Fruit fly (Drosophila melanogaster) whole organism, embryonic: ENCODE results near the gene Sam-S.
A peak's percentile ranks its signal among the peaks of the same experiment; 100 is the strongest.

Experiments
- BtbVII ChIP-seq: fragments of 200-800 bp; sonication (Bioruptor generic); optimal IDR thresholded peaks from 3 replicates; lab custom pipeline; 2017; ENCODE audit warnings: missing biosample characterization, mild to moderate bottlenecking, missing genetic modification characterization
- CG10366 ChIP-seq: fragments of 200-800 bp; sonication (Bioruptor generic); IDR thresholded peaks from 2 replicates; pipeline ENCODE4 v1.3.6; 2022; ENCODE audit warnings: missing biosample characterization, missing genetic modification characterization
- CG10543 ChIP-seq: fragments of 200-800 bp; sonication (Bioruptor generic); optimal IDR thresholded peaks from 3 replicates; lab custom pipeline; 2017; ENCODE audit warnings: missing biosample characterization, mild to moderate bottlenecking, missing genetic modification characterization, moderate library complexity
- CG14710 ChIP-seq: fragments of 200-800 bp; sonication (Bioruptor generic); optimal IDR thresholded peaks from 3 replicates; lab custom pipeline; 2019; ENCODE audit warnings: missing biosample characterization, mild to moderate bottlenecking, missing genetic modification characterization, moderate library complexity
- CG15479 ChIP-seq: fragments of 200-800 bp; sonication (Bioruptor generic); optimal IDR thresholded peaks from 3 replicates; lab custom pipeline; 2019; ENCODE audit warnings: missing biosample characterization, mild to moderate bottlenecking, missing genetic modification characterization, moderate library complexity
- CG17328 ChIP-seq: fragments of 200-800 bp; sonication (Bioruptor generic); IDR thresholded peaks from 2 replicates; pipeline ENCODE4 v1.3.6; 2022; ENCODE audit warnings: missing biosample characterization, missing genetic modification characterization
- CG17829 ChIP-seq: fragments of 200-800 bp; optimal IDR thresholded peaks from 2 replicates; lab custom pipeline; 2019; ENCODE audit warnings: missing biosample characterization, mild to moderate bottlenecking, missing genetic modification characterization, moderate library complexity
- CG18262 ChIP-seq: fragments of 200-800 bp; optimal IDR thresholded peaks from 3 replicates; lab custom pipeline; 2019; ENCODE audit warnings: missing biosample characterization, mild to moderate bottlenecking, missing genetic modification characterization, moderate library complexity
- CG2116 ChIP-seq: fragments of 200-800 bp; sonication (Bioruptor generic); optimal IDR thresholded peaks from 3 replicates; lab custom pipeline; 2018; ENCODE audit warnings: missing biosample characterization, mild to moderate bottlenecking, missing genetic modification characterization
- CG2202 ChIP-seq: fragments of 200-800 bp; sonication (Bioruptor generic); optimal IDR thresholded peaks from 2 replicates; lab custom pipeline; 2018; ENCODE audit warnings: missing biosample characterization, mild to moderate bottlenecking, missing genetic modification characterization
- CG2889 ChIP-seq: fragments of 200-800 bp; sonication (Bioruptor generic); IDR thresholded peaks from 3 replicates; pipeline ENCODE4 v1.3.6; 2022; ENCODE audit warnings: missing biosample characterization, missing genetic modification characterization
- CG3838 ChIP-seq: fragments of 200-800 bp; sonication (Bioruptor generic); optimal IDR thresholded peaks from 3 replicates; lab custom pipeline; 2016; ENCODE audit warnings: missing biosample characterization, missing genetic modification characterization
- CG6654 ChIP-seq: fragments of 200-800 bp; sonication (Bioruptor generic); optimal IDR thresholded peaks from 2 replicates; lab custom pipeline; 2017; ENCODE audit warnings: missing biosample characterization, mild to moderate bottlenecking, missing genetic modification characterization
- CG6689 ChIP-seq: fragments of 200-800 bp; sonication (Bioruptor generic); IDR thresholded peaks from 2 replicates; pipeline ENCODE4 v1.3.6; 2022; ENCODE audit warnings: missing biosample characterization, missing genetic modification characterization
- CG7556 ChIP-seq: fragments of 200-800 bp; sonication (Bioruptor generic); optimal IDR thresholded peaks from 2 replicates; lab custom pipeline; 2017; ENCODE audit warnings: missing biosample characterization, mild to moderate bottlenecking, missing genetic modification characterization
- CG8765 ChIP-seq: fragments of 200-800 bp; sonication (Bioruptor generic); IDR thresholded peaks from 2 replicates; pipeline ENCODE4 v1.3.6; 2022; ENCODE audit warnings: missing biosample characterization, missing genetic modification characterization
- CG8924 ChIP-seq: fragments of 200-800 bp; optimal IDR thresholded peaks from 3 replicates; lab custom pipeline; 2019; ENCODE audit warnings: missing biosample characterization, mild to moderate bottlenecking, missing genetic modification characterization, moderate library complexity
- CTCF ChIP-seq: fragments of 200-800 bp; sonication (Bioruptor generic); optimal IDR thresholded peaks from 2 replicates; lab custom pipeline; 2017; ENCODE audit warnings: missing biosample characterization, mild to moderate bottlenecking, missing genetic modification characterization, moderate library complexity
- CkIIα-i1 ChIP-seq: fragments of 200-800 bp; sonication (Bioruptor generic); IDR thresholded peaks from 2 replicates; pipeline ENCODE4 v1.3.6; 2022; ENCODE audit warnings: missing biosample characterization, missing genetic modification characterization
- D ChIP-seq, 2 experiments: fragments of 200-800 bp in 1 of 2; fragments of >200 bp in 1 of 2; sonication (Bioruptor generic) in 1 of 2; optimal IDR thresholded peaks; 2 replicates in 1 of 2; 3 replicates in 1 of 2; lab custom pipeline; 2017; ENCODE audit warnings: mild to moderate bottlenecking in 1 of 2, missing biosample characterization in 1 of 2, missing genetic modification characterization in 1 of 2, missing genetic modification reagents in 1 of 2
- E2f2 ChIP-seq: fragments of 200-800 bp; sonication (Bioruptor generic); IDR thresholded peaks from 2 replicates; pipeline ENCODE4 v1.3.6; 2022; ENCODE audit warnings: missing biosample characterization, missing genetic modification characterization
- Kr ChIP-seq: fragments of 200-800 bp; sonication (Bioruptor generic); optimal IDR thresholded peaks from 2 replicates; lab custom pipeline; 2017; ENCODE audit warnings: missing biosample characterization, mild to moderate bottlenecking, missing genetic modification characterization
- MESR4 ChIP-seq: fragments of 200-800 bp; sonication (Bioruptor generic); optimal IDR thresholded peaks from 2 replicates; lab custom pipeline; 2018; ENCODE audit warnings: missing biosample characterization, mild to moderate bottlenecking, missing genetic modification characterization, moderate library complexity
- Max ChIP-seq: fragments of 200-800 bp; sonication (Bioruptor generic); optimal IDR thresholded peaks from 2 replicates; lab custom pipeline; 2016; ENCODE audit warnings: missing biosample characterization, mild to moderate bottlenecking, missing genetic modification characterization
- Neu2 ChIP-seq: fragments of 200-800 bp; sonication (Bioruptor generic); optimal IDR thresholded peaks from 3 replicates; lab custom pipeline; 2016; ENCODE audit warnings: missing biosample characterization, missing genetic modification characterization, borderline replicate concordance
- Nf-YB ChIP-seq: fragments of 200-800 bp; sonication (Bioruptor generic); optimal IDR thresholded peaks from 3 replicates; lab custom pipeline; 2019; ENCODE audit warnings: missing biosample characterization, mild to moderate bottlenecking, missing genetic modification characterization, moderate library complexity
- Nf-YC ChIP-seq: fragments of 200-800 bp; optimal IDR thresholded peaks from 3 replicates; lab custom pipeline; 2019; ENCODE audit warnings: missing biosample characterization, mild to moderate bottlenecking, missing genetic modification characterization, moderate library complexity
- PHDP ChIP-seq: fragments of 200-800 bp; sonication (Bioruptor generic); optimal IDR thresholded peaks from 3 replicates; lab custom pipeline; 2018; ENCODE audit warnings: missing biosample characterization, mild to moderate bottlenecking, missing genetic modification characterization, moderate library complexity
- Pdp1 ChIP-seq, 2 experiments: fragments of 200-800 bp; sonication (Bioruptor generic); optimal IDR thresholded peaks; 3 replicates each; lab custom pipeline; 2016; ENCODE audit warnings: missing biosample characterization in 2 of 2, missing genetic modification characterization in 2 of 2, mild to moderate bottlenecking in 1 of 2, moderate library complexity in 1 of 2
- Ptx1 ChIP-seq: fragments of 200-800 bp; sonication (Bioruptor generic); IDR thresholded peaks from 2 replicates; pipeline ENCODE4 v1.3.6; 2022; ENCODE audit warnings: missing biosample characterization, missing genetic modification characterization
- Sin3A ChIP-seq: fragments of >200 bp; optimal IDR thresholded peaks from 2 replicates; lab custom pipeline; 2018
- Taf1 ChIP-seq: fragments of 200-800 bp; sonication (Bioruptor generic); IDR thresholded peaks from 2 replicates; pipeline ENCODE4 v1.3.6; 2022; ENCODE audit warnings: missing biosample characterization, missing genetic modification characterization
- Vsx1 ChIP-seq: fragments of 200-800 bp; sonication (Bioruptor generic); optimal IDR thresholded peaks from 2 replicates; lab custom pipeline; 2017; ENCODE audit warnings: missing biosample characterization, mild to moderate bottlenecking, missing genetic modification characterization, missing genetic modification reagents
- bsh ChIP-seq, 2 experiments: fragments of 200-800 bp; sonication (Bioruptor generic); optimal IDR thresholded peaks; 2 replicates each; lab custom pipeline; 2017 to 2018; ENCODE audit warnings: mild to moderate bottlenecking in 2 of 2, missing biosample characterization in 2 of 2, missing genetic modification characterization in 2 of 2, moderate library complexity in 1 of 2
- crol ChIP-seq: fragments of 200-800 bp; sonication (Bioruptor generic); IDR thresholded peaks from 2 replicates; pipeline ENCODE4 v1.3.6; 2022; ENCODE audit warnings: missing biosample characterization, missing genetic modification characterization
- crp ChIP-seq, 2 experiments: fragments of 200-800 bp; sonication (Bioruptor generic); optimal IDR thresholded peaks; 2 replicates in 1 of 2; 3 replicates in 1 of 2; lab custom pipeline; 2017; ENCODE audit warnings: missing biosample characterization in 2 of 2, missing genetic modification characterization in 2 of 2, mild to moderate bottlenecking in 1 of 2, moderate library complexity in 1 of 2
- dm ChIP-seq: fragments of 200-800 bp; sonication (Bioruptor generic); optimal IDR thresholded peaks from 3 replicates; lab custom pipeline; 2016; ENCODE audit warnings: missing biosample characterization, missing genetic modification characterization
- dpn ChIP-seq, 2 experiments: fragments of 200-800 bp; sonication (Bioruptor generic); optimal IDR thresholded peaks; 3 replicates each; lab custom pipeline; 2016; ENCODE audit warnings: missing biosample characterization in 2 of 2, missing genetic modification characterization in 2 of 2
- gce ChIP-seq: fragments of 200-800 bp; sonication (Bioruptor generic); IDR thresholded peaks from 3 replicates; pipeline ENCODE4 v1.3.6; 2022; ENCODE audit warnings: missing biosample characterization, missing genetic modification characterization
- gro ChIP-seq: fragments of 200-800 bp; sonication (Bioruptor generic); optimal IDR thresholded peaks from 2 replicates; lab custom pipeline; 2016; ENCODE audit warnings: missing biosample characterization, missing genetic modification characterization
- hbn ChIP-seq: fragments of 200-800 bp; sonication (Bioruptor generic); IDR thresholded peaks from 2 replicates; pipeline ENCODE4 v1.3.6; 2022; ENCODE audit warnings: missing biosample characterization, missing genetic modification characterization; ENCODE audit not compliant: partially characterized antibody
- lilli ChIP-seq: fragments of 200-800 bp; sonication (Bioruptor generic); optimal IDR thresholded peaks from 3 replicates; lab custom pipeline; 2016; ENCODE audit warnings: missing biosample characterization, missing genetic modification characterization
- luna ChIP-seq: fragments of 200-800 bp; sonication (Bioruptor generic); optimal IDR thresholded peaks from 2 replicates; lab custom pipeline; 2016; ENCODE audit warnings: missing biosample characterization, missing genetic modification characterization
- nmo ChIP-seq: fragments of 200-800 bp; sonication (Bioruptor generic); optimal IDR thresholded peaks from 2 replicates; lab custom pipeline; 2018; ENCODE audit warnings: missing biosample characterization, mild to moderate bottlenecking, missing genetic modification characterization, moderate library complexity
- nom ChIP-seq: fragments of 200-800 bp; sonication (Bioruptor generic); optimal IDR thresholded peaks from 2 replicates; lab custom pipeline; 2017; ENCODE audit warnings: missing biosample characterization, missing genetic modification characterization, mild to moderate bottlenecking, moderate library complexity, missing genetic modification reagents
- onecut ChIP-seq: fragments of 200-800 bp; sonication (Bioruptor generic); IDR thresholded peaks from 2 replicates; pipeline ENCODE4 v1.3.6; 2022; ENCODE audit warnings: missing biosample characterization, missing genetic modification characterization
- pzg ChIP-seq: fragments of 200-800 bp; sonication (Bioruptor generic); optimal IDR thresholded peaks from 3 replicates; lab custom pipeline; 2018; ENCODE audit warnings: missing biosample characterization, mild to moderate bottlenecking, missing genetic modification characterization, moderate library complexity
- sr ChIP-seq: fragments of 200-800 bp; sonication (Bioruptor generic); IDR thresholded peaks from 3 replicates; pipeline ENCODE4 v1.3.6; 2022; ENCODE audit warnings: missing biosample characterization, missing genetic modification characterization
- stc ChIP-seq: fragments of 200-800 bp; sonication (Bioruptor generic); IDR thresholded peaks from 2 replicates; pipeline ENCODE4 v1.3.6; 2022; ENCODE audit warnings: missing biosample characterization, missing genetic modification characterization
- trem ChIP-seq: fragments of 200-800 bp; optimal IDR thresholded peaks from 3 replicates; lab custom pipeline; 2019; ENCODE audit warnings: missing biosample characterization, mild to moderate bottlenecking, missing genetic modification characterization, moderate library complexity
- zf30C ChIP-seq: fragments of 200-800 bp; sonication (Bioruptor generic); optimal IDR thresholded peaks from 3 replicates; lab custom pipeline; 2018; ENCODE audit warnings: missing biosample characterization, mild to moderate bottlenecking, missing genetic modification characterization

Gene Sam-S

dm6 chr2L:155215-155712 lies 48.6 kb downstream of the Sam-S start, which contains the start of gene Pus10 (continued):
- peak; percentile 14; the same call in 1 of the 2 replicates for TF ChIP-seq onecut (GFP tag; lab: Robert Waterston, UW)
- no peak for TF ChIP-seq luna (GFP tag; lab: Kevin White, UChicago)
- TF ChIP-seq stc (GFP tag; lab: Robert Waterston, UW) = no peak
- TF ChIP-seq gce (GFP tag; lab: Robert Waterston, UW) = no peak
- TF ChIP-seq BtbVII (GFP tag; lab: Kevin White, UChicago) = no peak
- TF ChIP-seq dm (GFP tag; lab: Kevin White, UChicago) = peak; percentile 82
- peak; percentile 65 for TF ChIP-seq CG8924 (tag; lab: Kevin White, UChicago)
- peak; percentile 6 for TF ChIP-seq nmo
- no peak for TF ChIP-seq CG2202 (tag; lab: Kevin White, UChicago)
- no peak for TF ChIP-seq CG8765 (GFP tag; lab: Robert Waterston, UW)
- peak; percentile 18 for TF ChIP-seq lilli (GFP tag; lab: Kevin White, UChicago)
- no peak for TF ChIP-seq CG3838 (GFP tag; lab: Kevin White, UChicago)
- TF ChIP-seq CG7556 (GFP tag; lab: Kevin White, UChicago) = no peak
- TF ChIP-seq CG17328 (GFP tag; lab: Robert Waterston, UW) = no peak
- peak; percentile 9 for TF ChIP-seq CG10543 (GFP tag; lab: Kevin White, UChicago)
- peak; percentile 50 for TF ChIP-seq Vsx1 (GFP tag; lab: Kevin White, UChicago)
- TF ChIP-seq crp (GFP tag; optimal IDR thresholded peaks at IDR 0.05; lab: Kevin White, UChicago) = peak; percentile 54 to 92
- peak; percentile 17 for TF ChIP-seq trem (tag; lab: Kevin White, UChicago)
- TF ChIP-seq Sin3A (lab: Kevin White, UChicago) = peak; percentile 20
- no peak for TF ChIP-seq hbn (GFP tag; lab: Robert Waterston, UW)
- no peak for TF ChIP-seq zf30C (GFP tag; lab: Kevin White, UChicago)
- no peak for TF ChIP-seq CG6654
- no peak for TF ChIP-seq sr
- TF ChIP-seq CG10366 (GFP tag; lab: Robert Waterston, UW) = no peak
- peak; percentile 1 for TF ChIP-seq Nf-YC
- TF ChIP-seq CG14710 = peak; percentile 5
- no peak for TF ChIP-seq E2f2
- peak; percentile 21 for TF ChIP-seq nom (GFP tag; lab: Kevin White, UChicago)
- TF ChIP-seq PHDP (tag; lab: Kevin White, UChicago) = peak; percentile 2
- no peak for TF ChIP-seq Taf1 (GFP tag; lab: Robert Waterston, UW)
- no peak for TF ChIP-seq CG15479 (GFP tag; lab: Kevin White, UChicago)
- no peak for TF ChIP-seq crol
- TF ChIP-seq bsh (GFP tag; optimal IDR thresholded peaks at IDR 0.05; lab: Kevin White, UChicago) = peak in 1 of 2 experiments; percentile 10
- no peak for TF ChIP-seq Nf-YB (GFP tag; lab: Kevin White, UChicago)
- no peak for TF ChIP-seq Kr (GFP tag; lab: Kevin White, UChicago)
- no peak for TF ChIP-seq CTCF
- peak in 1 of 2 experiments; percentile 99 for TF ChIP-seq Pdp1 (GFP tag; optimal IDR thresholded peaks at IDR 0.05; lab: Kevin White, UChicago)
- no peak for TF ChIP-seq CG17829 (tag; lab: Kevin White, UChicago)
- peak; percentile 27 for TF ChIP-seq Max (GFP tag; lab: Kevin White, UChicago)
- TF ChIP-seq dpn (GFP tag; optimal IDR thresholded peaks at IDR 0.05; lab: Kevin White, UChicago) = peak in 1 of 2 experiments; percentile 0
- no peak for TF ChIP-seq CG6689 (GFP tag; lab: Robert Waterston, UW)
- no peak for TF ChIP-seq Ptx1 (GFP tag; lab: Robert Waterston, UW)
- no peak for TF ChIP-seq CG18262
- TF ChIP-seq Neu2 (GFP tag; lab: Kevin White, UChicago) = peak; percentile 8
- TF ChIP-seq gro = peak; percentile 17
- peak; percentile 81 for TF ChIP-seq MESR4
- TF ChIP-seq D (optimal IDR thresholded peaks at IDR 0.05; lab: Kevin White, UChicago) = peak; percentile 83
- TF ChIP-seq D (GFP tag; optimal IDR thresholded peaks at IDR 0.05; lab: Kevin White, UChicago) = no peak
- peak; percentile 39 for TF ChIP-seq CG2116 (GFP tag; lab: Kevin White, UChicago)
- TF ChIP-seq CG2889 (GFP tag; lab: Robert Waterston, UW) = no peak
- TF ChIP-seq pzg = peak; percentile 50
- TF ChIP-seq CkIIα-i1 (GFP tag; lab: Robert Waterston, UW) = no peak
